Worm (Caenorhabditis elegans) whole organism, L4 larva: ENCODE results near the gene ZK1055.2.
A peak's percentile ranks its signal among the peaks of the same experiment; 100 is the strongest.

Experiments
- F10B5.3 ChIP-seq: sonication (generic microtip); optimal IDR thresholded peaks from 2 replicates; lab custom pipeline; 2016; ENCODE audit warnings: mild to moderate bottlenecking, missing genetic modification characterization, missing compliant biosample characterization
- F37D6.2 ChIP-seq: sonication (generic microtip); optimal IDR thresholded peaks from 2 replicates; lab custom pipeline; 2016; ENCODE audit warnings: mild to moderate bottlenecking, missing genetic modification characterization, missing compliant biosample characterization
- R02D3.7 ChIP-seq: fragments of 150-350 bp; sonication (generic microtip); optimal IDR thresholded peaks from 3 replicates; lab custom pipeline; 2014; ENCODE audit warnings: missing biosample characterization, missing genetic modification characterization
- Y48G9A.11 ChIP-seq: fragments of 200-800 bp; sonication (Bioruptor generic); IDR thresholded peaks from 2 replicates; pipeline ENCODE4 v1.3.6; 2022; ENCODE audit warnings: missing genetic modification reagents, missing genetic modification characterization, missing compliant biosample characterization
- aly-2 ChIP-seq: sonication (generic microtip); optimal IDR thresholded peaks from 2 replicates; lab custom pipeline; 2018; ENCODE audit warnings: missing biosample characterization, missing genetic modification characterization
- ama-1 ChIP-seq: fragments of 150-350 bp; optimal IDR thresholded peaks from 2 replicates; lab custom pipeline; 2014; ENCODE audit warnings: inconsistent platforms, mixed read lengths
- arid-1 ChIP-seq: fragments of 200-800 bp; sonication (Bioruptor generic); conservative IDR thresholded peaks from 2 replicates; pipeline ENCODE4 v1.3.6; 2022; ENCODE audit warnings: missing genetic modification reagents, missing genetic modification characterization, missing compliant biosample characterization
- ceh-20 ChIP-seq: fragments of 200-800 bp; sonication (Bioruptor generic); IDR thresholded peaks from 2 replicates; pipeline ENCODE4 v1.3.6; 2022; ENCODE audit warnings: missing genetic modification reagents, missing genetic modification characterization, missing compliant biosample characterization
- ceh-32 ChIP-seq: sonication (generic microtip); optimal IDR thresholded peaks from 2 replicates; lab custom pipeline; 2016; ENCODE audit warnings: mild to moderate bottlenecking, missing genetic modification characterization, missing compliant biosample characterization; ENCODE audit not compliant: poor library complexity
- ceh-44 ChIP-seq: fragments of 200-800 bp; sonication (Bioruptor generic); IDR thresholded peaks from 2 replicates; pipeline ENCODE4 v1.3.6; 2022; ENCODE audit warnings: missing genetic modification reagents, missing genetic modification characterization, missing compliant biosample characterization
- daf-16 ChIP-seq, 3 experiments: sonication (generic microtip); optimal IDR thresholded peaks; 2 replicates each; lab custom pipeline; 2016 to 2017; ENCODE audit warnings: missing genetic modification characterization in 3 of 3, missing genetic modification reagents in 3 of 3, mild to moderate bottlenecking in 2 of 3, missing compliant biosample characterization in 2 of 3, missing biosample characterization in 1 of 3, moderate library complexity in 1 of 3
- daf-19 ChIP-seq: fragments of 200-800 bp; sonication (Bioruptor generic); conservative IDR thresholded peaks from 2 replicates; pipeline ENCODE4 v1.3.6; 2022; ENCODE audit warnings: missing genetic modification characterization, missing compliant biosample characterization
- dmd-8 ChIP-seq: fragments of 200-800 bp; sonication (Bioruptor generic); IDR thresholded peaks from 2 replicates; pipeline ENCODE4 v1.3.6; 2022; ENCODE audit warnings: missing genetic modification characterization, missing compliant biosample characterization
- dmd-9 ChIP-seq: fragments of 200-800 bp; sonication (Bioruptor generic); IDR thresholded peaks from 2 replicates; pipeline ENCODE4 v1.3.6; 2022; ENCODE audit warnings: missing genetic modification reagents, missing genetic modification characterization, missing compliant biosample characterization
- fos-1 ChIP-seq: fragments of 150-350 bp; optimal IDR thresholded peaks from 2 replicates; lab custom pipeline; 2014; ENCODE audit warnings: missing biosample characterization, missing genetic modification characterization
- hif-1 ChIP-seq, 2 experiments: sonication (generic microtip); optimal IDR thresholded peaks; 2 replicates each; lab custom pipeline; 2016 to 2017; ENCODE audit warnings: missing compliant biosample characterization in 2 of 2, missing genetic modification characterization in 2 of 2, missing genetic modification reagents in 2 of 2, missing genotype in 2 of 2, mild to moderate bottlenecking in 1 of 2
- hmg-1.1 ChIP-seq: fragments of 200-800 bp; sonication (Bioruptor generic); IDR thresholded peaks from 2 replicates; pipeline ENCODE4 v1.3.6; 2022; ENCODE audit warnings: missing genetic modification reagents, missing genetic modification characterization, missing compliant biosample characterization
- lim-7 ChIP-seq: fragments of 200-800 bp; sonication (Bioruptor generic); IDR thresholded peaks from 2 replicates; pipeline ENCODE4 v1.3.6; 2022; ENCODE audit warnings: missing genetic modification characterization, missing compliant biosample characterization
- lin-15B ChIP-seq: fragments of 150-350 bp; sonication (generic microtip); optimal IDR thresholded peaks from 3 replicates; lab custom pipeline; 2014; ENCODE audit warnings: missing biosample characterization, missing genetic modification characterization
- lin-29 ChIP-seq: fragments of 200-800 bp; sonication (Bioruptor generic); IDR thresholded peaks from 2 replicates; pipeline ENCODE4 v1.3.6; 2022; ENCODE audit warnings: missing genetic modification reagents, missing genetic modification characterization, missing compliant biosample characterization
- lir-3 ChIP-seq: sonication (generic microtip); optimal IDR thresholded peaks from 2 replicates; lab custom pipeline; 2016; ENCODE audit warnings: mild to moderate bottlenecking, missing genetic modification characterization, missing compliant biosample characterization
- madf-5 ChIP-seq, 2 experiments: fragments of 200-800 bp; sonication (Bioruptor generic); IDR thresholded peaks; 2 replicates each; pipeline ENCODE4 v1.3.6; 2022; ENCODE audit warnings: missing compliant biosample characterization in 2 of 2, missing genetic modification characterization in 2 of 2
- madf-9 ChIP-seq: fragments of 200-800 bp; sonication (Bioruptor generic); conservative IDR thresholded peaks from 2 replicates; pipeline ENCODE4 v1.3.6; 2022; ENCODE audit warnings: missing genetic modification reagents, missing genetic modification characterization, missing compliant biosample characterization
- mxl-2 ChIP-seq: fragments of 200-800 bp; sonication (Bioruptor generic); conservative IDR thresholded peaks from 2 replicates; pipeline ENCODE4 v1.3.6; 2022; ENCODE audit warnings: missing genetic modification reagents, missing genetic modification characterization, missing compliant biosample characterization
- nhr-111 ChIP-seq: fragments of 200-800 bp; sonication (Bioruptor generic); optimal IDR thresholded peaks from 2 replicates; lab custom pipeline; 2018; ENCODE audit warnings: mild to moderate bottlenecking, missing genetic modification characterization, missing compliant biosample characterization
- nhr-25 ChIP-seq: sonication (generic microtip); optimal IDR thresholded peaks from 2 replicates; lab custom pipeline; 2017; ENCODE audit warnings: missing genetic modification characterization, mild to moderate bottlenecking, missing compliant biosample characterization, antibody characterized with exemption, moderate library complexity, borderline replicate concordance; ENCODE audit not compliant: insufficient read depth
- nhr-28 ChIP-seq: fragments of 150-350 bp; optimal IDR thresholded peaks from 2 replicates; lab custom pipeline; 2014; ENCODE audit warnings: missing biosample characterization, missing genetic modification characterization
- nhr-41 ChIP-seq: fragments of 200-800 bp; sonication (Bioruptor generic); IDR thresholded peaks from 2 replicates; pipeline ENCODE4 v1.3.6; 2022; ENCODE audit warnings: missing genetic modification reagents, missing genetic modification characterization, missing compliant biosample characterization
- nhr-48 ChIP-seq: sonication (generic microtip); optimal IDR thresholded peaks from 2 replicates; lab custom pipeline; 2016; ENCODE audit warnings: mild to moderate bottlenecking, missing genetic modification characterization, missing compliant biosample characterization
- pha-4 ChIP-seq, 2 experiments: fragments of 150-350 bp in 1 of 2; fragments of 200-800 bp in 1 of 2; sonication (Bioruptor generic) in 1 of 2; IDR thresholded peaks in 1 of 2; optimal IDR thresholded peaks in 1 of 2; 2 replicates each; pipeline versions ENCODE4 v1.3.6 to Lab custom; 2014 to 2022; ENCODE audit warnings: missing genetic modification characterization in 2 of 2, missing genetic modification reagents in 2 of 2, missing biosample characterization in 1 of 2, missing compliant biosample characterization in 1 of 2
- php-3 ChIP-seq: fragments of 200-800 bp; sonication (Bioruptor generic); IDR thresholded peaks from 2 replicates; pipeline ENCODE4 v1.3.6; 2022; ENCODE audit warnings: missing genetic modification reagents, missing genetic modification characterization, missing compliant biosample characterization
- pqm-1 ChIP-seq: sonication (generic microtip); optimal IDR thresholded peaks from 2 replicates; lab custom pipeline; 2017; ENCODE audit warnings: missing biosample characterization, missing genetic modification characterization
- saeg-2 ChIP-seq: fragments of 200-800 bp; sonication (Bioruptor generic); IDR thresholded peaks from 2 replicates; pipeline ENCODE4 v1.3.6; 2022; ENCODE audit warnings: missing genetic modification reagents, missing genetic modification characterization, missing compliant biosample characterization
- set-16 ChIP-seq: fragments of 200-800 bp; sonication (Bioruptor generic); IDR thresholded peaks from 2 replicates; pipeline ENCODE4 v1.3.6; 2022; ENCODE audit warnings: missing genetic modification reagents, missing genetic modification characterization, missing compliant biosample characterization
- snpc-1.2 ChIP-seq: fragments of 200-800 bp; sonication (Bioruptor generic); IDR thresholded peaks from 2 replicates; pipeline ENCODE4 v1.3.6; 2022; ENCODE audit warnings: missing genetic modification reagents, missing genetic modification characterization, missing compliant biosample characterization
- snpc-4 ChIP-seq: fragments of 150-350 bp; optimal IDR thresholded peaks from 2 replicates; lab custom pipeline; 2014; ENCODE audit warnings: missing biosample characterization, missing genetic modification characterization
- spr-1 ChIP-seq: sonication (generic microtip); optimal IDR thresholded peaks from 2 replicates; lab custom pipeline; 2016; ENCODE audit warnings: mild to moderate bottlenecking, missing genetic modification characterization, missing compliant biosample characterization
- spr-3 ChIP-seq: fragments of 200-800 bp; sonication (Bioruptor generic); optimal IDR thresholded peaks from 2 replicates; lab custom pipeline; 2018; ENCODE audit warnings: mild to moderate bottlenecking, missing genetic modification characterization, missing compliant biosample characterization
- unc-130 ChIP-seq: sonication (generic microtip); optimal IDR thresholded peaks from 2 replicates; lab custom pipeline; 2016; ENCODE audit warnings: missing genetic modification reagents, missing genetic modification characterization, missing compliant biosample characterization
- unc-62 ChIP-seq, 3 experiments: fragments of 150-350 bp in 1 of 3; sonication (generic microtip); optimal IDR thresholded peaks in 2 of 3; peaks in 1 of 3; 1 replicate in 1 of 3; 2 replicates in 2 of 3; lab custom pipeline; 2014 to 2017; ENCODE audit warnings: missing biosample characterization in 3 of 3, missing genetic modification characterization in 3 of 3, missing genetic modification reagents in 3 of 3, missing genotype in 1 of 3
- zag-1 ChIP-seq: fragments of 150-350 bp; optimal IDR thresholded peaks from 2 replicates; lab custom pipeline; 2014; ENCODE audit warnings: missing biosample characterization, missing genetic modification characterization
- zfp-2 ChIP-seq: sonication (generic microtip); optimal IDR thresholded peaks from 2 replicates; lab custom pipeline; 2016; ENCODE audit warnings: mild to moderate bottlenecking, missing genetic modification characterization, missing compliant biosample characterization
- zfp-3 ChIP-seq: fragments of 200-800 bp; sonication (Bioruptor generic); conservative IDR thresholded peaks from 2 replicates; pipeline ENCODE4 v1.3.6; 2022; ENCODE audit warnings: missing genetic modification reagents, missing genetic modification characterization, missing compliant biosample characterization
- zip-2 ChIP-seq: fragments of 150-350 bp; optimal IDR thresholded peaks from 2 replicates; lab custom pipeline; 2014; ENCODE audit warnings: missing biosample characterization, missing genetic modification characterization
- ztf-11 ChIP-seq: fragments of 150-350 bp; optimal IDR thresholded peaks from 2 replicates; lab custom pipeline; 2014; ENCODE audit warnings: missing biosample characterization, missing genetic modification characterization

The ZK1055.2 gene

DNA sequence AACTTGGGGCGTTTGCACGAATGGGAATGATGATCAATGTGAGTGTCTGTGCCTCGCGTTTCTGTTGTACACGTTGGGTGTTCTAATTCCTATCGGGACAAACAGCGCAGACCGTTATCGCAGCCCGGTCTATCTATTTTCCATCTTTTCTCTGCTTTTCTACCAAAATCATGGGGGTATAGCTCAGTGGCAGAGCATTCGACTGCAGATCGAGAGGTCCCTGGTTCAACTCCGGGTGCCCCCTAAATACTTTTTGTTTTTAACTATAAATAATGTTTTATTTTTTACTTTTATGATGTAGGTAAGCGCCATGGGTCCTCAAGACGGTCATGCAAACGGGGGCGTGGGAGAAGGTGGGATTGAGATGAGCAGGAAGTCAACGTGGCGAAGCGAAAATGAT, 30.8 kb upstream of the ZK1055.2 start (continued):
- TF ChIP-seq snpc-1.2 (no peak), saeg-2 (GFP tag; lab: Robert Waterston, UW) (peak; percentile 10; the same call in 1 of the 2 replicates), dmd-8 (GFP tag; lab: Robert Waterston, UW) (peak; percentile 96), unc-130 (GFP tag; lab: Kevin White, UChicago) (peak; percentile 3), nhr-25 (tag; lab: Kevin White, UChicago) (no peak), madf-9 (GFP tag; lab: Robert Waterston, UW) (peak; percentile 69), Y48G9A.11 (GFP tag; lab: Robert Waterston, UW) (no peak), lim-7 (GFP tag; lab: Robert Waterston, UW) (peak; percentile 96), daf-16 (GFP tag; optimal IDR thresholded peaks at IDR 0.05; lab: Kevin White, UChicago) (peak in 1 of 2 experiments; percentile 76), daf-16 (tag; optimal IDR thresholded peaks at IDR 0.05; lab: Kevin White, UChicago) (peak; percentile 68), ztf-11 (no peak), mxl-2 (GFP tag; lab: Robert Waterston, UW) (0 out of 2 replicates have a peak, but pooled peaks have one; percentile 42), spr-3 (peak; percentile 67), nhr-41 (0 out of 2 replicates have a peak, but pooled peaks have one; percentile 57), zip-2 (tag; lab: Kevin White, UChicago) (no peak), zag-1 (tag; lab: Kevin White, UChicago) (no peak), zfp-3 (GFP tag; lab: Robert Waterston, UW) (0 out of 2 replicates have a peak, but pooled peaks have one; percentile 65), spr-1 (tag; lab: Kevin White, UChicago) (peak; percentile 53), F37D6.2 (tag; lab: Kevin White, UChicago) (no peak), nhr-48 (tag; lab: Kevin White, UChicago) (peak; percentile 29), dmd-9 (GFP tag; lab: Robert Waterston, UW) (peak; percentile 67; the same call in 1 of the 2 replicates), hif-1 (tag; optimal IDR thresholded peaks at IDR 0.05; lab: Kevin White, UChicago) (no peak), ceh-20 (GFP tag; lab: Robert Waterston, UW) (0 out of 2 replicates have a peak, but pooled peaks have one; percentile 57), madf-5 (GFP tag; IDR thresholded peaks at IDR 0.05; lab: Robert Waterston, UW) (0 out of 4 replicates have a peak, but pooled peaks of 1 of the 2 experiments have one; percentile 52), fos-1 (tag; lab: Kevin White, UChicago) (no peak), zfp-2 (tag; lab: Kevin White, UChicago) (peak; percentile 30), unc-62 (GFP tag; optimal IDR thresholded peaks at IDR 0.05 in 1 of 2; lab: Kevin White, UChicago) (peak in 1 of 2 experiments; percentile 11), unc-62 (tag; optimal IDR thresholded peaks at IDR 0.05; lab: Kevin White, UChicago) (no peak), lir-3 (tag; lab: Kevin White, UChicago) (peak; percentile 39), php-3 (GFP tag; lab: Robert Waterston, UW) (peak; percentile 74), lin-29 (GFP tag; lab: Robert Waterston, UW) (no peak), arid-1 (GFP tag; lab: Robert Waterston, UW) (peak; percentile 78)

DNA sequence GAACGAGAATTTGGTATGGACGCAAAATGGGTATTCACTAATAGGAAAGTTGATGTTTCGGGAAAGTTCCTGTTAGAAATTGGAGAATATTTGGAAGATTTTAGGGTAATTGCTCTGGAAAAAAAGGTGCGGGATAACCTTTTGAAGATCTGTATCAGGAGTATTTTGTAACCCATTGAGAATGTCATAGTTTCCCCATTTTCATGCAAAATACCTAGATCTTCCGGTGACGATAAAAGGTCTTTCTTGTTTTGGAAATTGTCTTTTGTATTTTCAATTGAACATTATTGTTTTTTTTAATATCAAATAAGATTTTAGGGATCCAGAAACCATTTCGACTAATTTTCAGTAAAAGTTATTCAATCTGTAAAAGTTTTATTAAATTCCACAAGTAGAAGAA, 28.8 kb upstream of the ZK1055.2 start, which contains the start of gene spp-19:
TSS of gene spp-19 (minus strand) at position 101 of the 400 bp plus-strand sequence.
- no peak for TF ChIP-seq zip-2 (tag; lab: Kevin White, UChicago)
- TF ChIP-seq, all 104 proteins: peak for 0

DNA sequence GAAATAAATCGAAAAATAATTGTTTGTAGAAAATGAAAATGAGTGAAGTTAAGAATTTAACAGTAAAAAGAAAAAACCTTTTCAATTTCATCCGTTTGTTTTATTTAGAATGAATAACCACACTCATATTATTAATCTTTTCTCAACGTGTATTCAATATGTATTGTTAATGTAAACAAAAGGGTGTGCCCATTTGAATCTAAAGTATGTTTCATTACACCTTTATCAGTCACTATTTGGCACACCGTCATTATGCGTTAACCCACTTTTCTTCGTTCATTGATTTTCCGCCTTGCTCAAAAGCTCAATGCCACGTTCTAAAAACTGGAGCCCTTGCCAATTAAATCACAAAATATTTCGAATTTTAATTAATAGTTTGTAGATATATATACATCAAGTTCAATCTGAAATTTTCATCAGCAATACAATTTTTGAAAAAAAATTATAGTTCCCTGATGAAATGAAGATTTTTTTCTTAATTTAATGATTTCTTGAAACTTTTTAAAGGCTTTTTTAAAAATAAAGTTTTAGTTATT, 24.5 kb upstream of the ZK1055.2 start, which contains the start of gene K04A8.1:
TSS of gene K04A8.1 (plus strand) at position 486 of the 536 bp plus-strand sequence.
- TF ChIP-seq hmg-1.1 (GFP tag; lab: Robert Waterston, UW) (no peak), aly-2 (tag; lab: Kevin White, UChicago) (no peak), lin-15B (tag; lab: Kevin White, UChicago) (no peak), nhr-28 (tag; lab: Kevin White, UChicago) (peak; percentile 45), ceh-32 (tag; lab: Kevin White, UChicago) (no peak), pqm-1 (tag; lab: Kevin White, UChicago) (peak; percentile 69), R02D3.7 (no peak), nhr-111 (GFP tag; lab: Kevin White, UChicago) (no peak), snpc-4 (no peak), ceh-44 (GFP tag; lab: Robert Waterston, UW) (no peak), daf-19 (GFP tag; lab: Robert Waterston, UW) (no peak), fos-1 (tag; lab: Kevin White, UChicago) (no peak), pha-4 (GFP tag; IDR thresholded peaks at IDR 0.05; lab: Robert Waterston, UW) (no peak), pha-4 (tag; optimal IDR thresholded peaks at IDR 0.05; lab: Kevin White, UChicago) (no peak), ama-1 (lab: Kevin White, UChicago) (no peak), set-16 (GFP tag; lab: Robert Waterston, UW) (no peak), F10B5.3 (tag; lab: Kevin White, UChicago) (no peak), arid-1 (GFP tag; lab: Robert Waterston, UW) (no peak)
